Fruit fly (Drosophila melanogaster): ENCODE results near the gene bap.

bap gene

dm6 chr3R:21388564-21388963 lies at the start of gene bap:
TSS of gene bap (plus strand) at chr3R:21388880.
- no peak for TF ChIP-seq noc (tag; optimal IDR thresholded peaks at IDR 0.05)

DNA sequence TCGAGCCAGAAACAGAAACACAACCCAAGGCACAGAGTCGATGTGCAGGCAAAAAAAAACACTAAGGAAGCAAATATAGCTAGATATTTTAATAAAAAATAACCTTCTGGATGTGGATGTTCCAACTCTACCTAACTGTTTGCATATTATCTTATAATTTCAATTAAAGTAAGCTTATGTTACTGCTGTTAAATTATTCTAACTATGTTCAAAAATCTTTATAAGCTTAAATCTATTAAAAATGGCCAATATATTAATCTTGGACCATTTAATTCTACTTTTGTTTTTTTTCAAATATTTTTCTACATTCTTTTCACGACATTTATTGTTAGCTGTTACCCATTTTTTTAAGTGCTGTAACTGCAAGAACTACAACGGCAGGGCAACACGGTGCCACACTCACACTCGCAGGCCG lies 49.7 kb upstream of the bap start:
- TF ChIP-seq noc (tag; optimal IDR thresholded peaks at IDR 0.05): no peak

- no peak for TF ChIP-seq noc (tag; optimal IDR thresholded peaks at IDR 0.05)
These were observed 49.0 kb upstream of the bap start for dm6 chr3R:21339448-21340268.

DNA sequence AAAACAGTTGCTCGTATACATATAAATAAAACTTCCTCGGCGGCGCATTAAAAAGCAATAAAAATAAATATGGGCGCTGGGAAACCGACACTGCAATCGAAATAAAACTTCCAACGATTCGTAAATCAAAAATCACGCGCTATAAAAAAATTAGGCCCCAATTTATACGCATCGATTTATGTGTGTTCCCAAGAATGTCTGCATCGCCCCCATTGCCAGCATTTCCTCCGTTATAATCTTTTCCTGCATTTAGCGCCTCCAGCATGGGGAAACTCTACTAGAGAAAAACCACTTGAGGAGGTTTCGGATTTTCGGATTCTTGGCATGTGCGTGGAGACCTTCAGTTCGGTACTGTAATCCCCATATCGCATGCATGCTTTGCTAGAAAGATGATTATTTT lies 45.5 kb upstream of the bap start:
- no peak for TF ChIP-seq noc (tag; optimal IDR thresholded peaks at IDR 0.05)

DNA sequence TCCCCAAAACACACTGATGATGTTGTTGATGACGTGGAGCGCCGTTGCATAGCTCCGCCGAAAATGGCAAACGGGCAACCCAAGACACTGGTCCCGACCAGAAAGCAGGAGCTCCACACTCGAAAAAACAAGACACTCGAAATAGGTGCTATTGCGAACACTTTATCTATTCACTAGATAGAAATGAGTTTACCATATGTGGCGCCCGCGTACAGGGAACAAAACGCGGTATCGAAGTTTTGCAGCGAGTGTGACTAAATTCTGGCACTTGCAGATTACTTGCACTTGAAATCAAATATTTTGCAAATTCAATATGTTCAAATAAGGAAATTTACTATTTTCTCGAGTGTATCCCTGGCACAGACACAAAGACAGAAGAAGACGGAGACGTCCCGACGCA lies 43.7 kb upstream of the bap start:
- no peak for TF ChIP-seq noc (tag; optimal IDR thresholded peaks at IDR 0.05)

- TF ChIP-seq noc (tag; optimal IDR thresholded peaks at IDR 0.05): no peak
These were observed 41.5 kb upstream of the bap start for dm6 chr3R:21347023-21347814.

- no peak for TF ChIP-seq noc (tag; optimal IDR thresholded peaks at IDR 0.05)
These were observed 40.9 kb upstream of the bap start for dm6 chr3R:21347815-21348186.

DNA sequence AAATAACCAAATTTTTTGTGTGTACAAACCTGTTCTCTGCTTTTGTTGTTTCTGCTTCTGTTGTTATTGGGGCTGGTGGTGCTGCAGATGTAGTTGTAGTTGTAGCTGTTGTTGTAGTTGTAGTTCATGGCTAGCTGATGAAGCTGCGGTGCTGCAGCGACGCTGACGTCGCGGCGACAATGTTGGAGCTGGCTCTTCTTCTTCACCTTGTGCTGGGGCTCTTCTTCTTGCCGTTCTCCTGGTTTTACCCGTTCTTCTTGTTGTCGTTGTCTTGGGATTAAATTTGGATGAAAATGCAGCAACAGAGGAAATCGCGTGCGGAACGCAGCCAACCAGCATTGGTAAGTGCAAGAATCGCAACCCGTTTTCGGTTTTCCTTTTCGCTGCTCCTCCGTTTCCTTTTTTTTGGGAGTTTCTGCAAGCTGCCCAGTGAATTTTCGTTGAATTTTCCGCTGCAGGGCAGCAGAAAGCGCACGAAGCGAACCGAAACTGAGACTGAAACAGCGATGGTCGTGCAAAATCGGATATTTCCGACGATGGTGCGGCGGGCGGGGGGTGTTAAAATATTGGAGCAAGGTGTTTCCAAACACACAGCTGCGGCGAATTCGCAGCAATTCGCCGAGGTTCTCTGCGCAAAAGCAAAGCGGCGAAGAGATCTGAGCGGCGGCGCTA lies 40.2 kb upstream of the bap start:
- no peak for TF ChIP-seq noc (tag; optimal IDR thresholded peaks at IDR 0.05)

DNA sequence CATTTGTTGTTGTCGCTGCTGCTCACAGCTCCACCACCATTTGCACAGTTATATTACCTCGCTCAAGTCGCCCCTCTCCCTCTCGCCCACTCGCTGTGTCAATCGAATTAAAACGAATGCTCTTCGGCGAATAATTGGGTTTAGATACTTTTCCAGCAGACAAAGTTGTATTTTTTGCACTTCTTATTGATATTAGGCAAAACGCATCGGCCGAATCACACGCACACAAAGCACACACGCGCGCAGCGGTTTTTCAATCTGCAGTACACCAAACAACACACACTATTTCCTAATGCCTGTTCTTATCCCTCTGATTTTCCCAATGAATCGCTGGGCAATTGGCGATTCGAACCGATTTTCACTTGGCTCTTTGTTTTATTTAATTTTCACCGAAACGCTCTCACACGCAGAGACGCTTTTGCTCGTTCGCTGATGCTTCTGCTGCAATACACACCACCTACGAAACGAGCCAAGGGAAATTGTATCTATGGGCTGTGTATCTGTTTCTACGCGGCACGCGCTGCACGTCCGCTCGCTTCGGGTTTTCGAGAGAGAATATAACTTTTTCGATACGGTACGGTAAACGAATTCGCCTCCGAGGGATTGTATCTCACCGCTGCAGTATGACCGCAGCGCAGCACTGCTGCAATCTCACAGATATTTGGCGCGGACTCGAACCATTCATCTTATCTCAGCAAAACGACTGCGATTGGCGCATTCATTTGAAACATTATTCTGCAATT lies 39.5 kb upstream of the bap start, which contains the start of gene aus:
Gene aus, minus strand, starts transcription at position 563 of the 743 bp plus-strand sequence.
- TF ChIP-seq noc (tag; optimal IDR thresholded peaks at IDR 0.05): peak; percentile 13

DNA sequence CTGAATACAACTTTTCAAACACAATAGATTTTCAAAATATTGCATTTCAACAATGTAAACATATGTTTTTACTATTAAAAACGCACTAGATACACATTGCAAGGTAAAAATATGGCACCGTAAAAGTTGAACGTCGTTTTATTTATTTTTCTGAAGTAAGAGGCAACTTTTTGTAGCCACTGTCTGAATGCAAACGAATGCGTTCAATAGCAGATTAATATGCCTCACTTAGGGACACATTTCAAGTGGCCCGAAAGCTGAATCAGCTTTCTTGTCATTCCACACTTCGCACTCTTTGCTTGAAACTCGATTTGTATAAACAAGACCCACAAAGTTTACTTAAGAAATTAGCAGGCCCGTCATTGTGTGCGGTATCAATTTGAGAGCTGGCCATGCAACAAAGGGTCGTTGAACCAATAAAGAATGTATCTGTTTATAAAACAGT lies 38.8 kb upstream of the bap start:
- no peak for TF ChIP-seq noc (tag; optimal IDR thresholded peaks at IDR 0.05)

DNA sequence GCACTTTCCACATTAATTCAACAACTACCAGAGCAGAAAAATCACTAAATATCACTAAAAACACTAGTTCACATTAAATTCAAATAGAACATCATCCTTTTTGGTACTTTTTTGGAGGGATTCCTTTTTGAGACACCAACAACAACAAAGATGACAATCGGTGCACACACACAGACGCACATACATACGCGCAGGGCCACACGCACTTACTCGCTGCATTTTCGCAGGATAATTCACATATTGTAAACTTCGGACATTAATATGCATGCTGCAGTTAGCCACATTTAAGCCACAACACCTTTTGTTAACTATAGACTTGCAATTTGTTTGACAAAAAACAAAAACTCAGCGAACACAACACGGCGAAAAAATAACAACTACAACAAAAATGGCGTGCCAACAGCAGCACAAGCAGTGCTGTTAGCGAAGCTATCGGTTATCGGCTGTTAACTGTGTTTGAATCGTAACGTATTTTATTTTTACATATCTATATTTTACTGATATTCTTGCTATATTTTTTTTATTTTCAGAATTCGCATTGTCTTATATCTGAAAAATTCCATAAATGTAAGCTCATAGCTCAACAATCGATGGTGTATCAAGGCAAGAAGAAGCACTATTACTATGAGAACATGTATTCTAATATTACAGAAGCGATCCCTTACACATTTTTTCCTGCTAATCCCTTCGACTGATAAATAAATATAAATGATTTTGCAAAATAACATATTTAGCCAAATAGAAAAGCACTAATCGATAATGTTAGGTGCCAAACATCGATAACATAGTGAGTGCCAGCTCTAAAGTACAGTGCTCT lies 29.1 kb upstream of the bap start:
- TF ChIP-seq noc (tag; optimal IDR thresholded peaks at IDR 0.05): no peak

DNA sequence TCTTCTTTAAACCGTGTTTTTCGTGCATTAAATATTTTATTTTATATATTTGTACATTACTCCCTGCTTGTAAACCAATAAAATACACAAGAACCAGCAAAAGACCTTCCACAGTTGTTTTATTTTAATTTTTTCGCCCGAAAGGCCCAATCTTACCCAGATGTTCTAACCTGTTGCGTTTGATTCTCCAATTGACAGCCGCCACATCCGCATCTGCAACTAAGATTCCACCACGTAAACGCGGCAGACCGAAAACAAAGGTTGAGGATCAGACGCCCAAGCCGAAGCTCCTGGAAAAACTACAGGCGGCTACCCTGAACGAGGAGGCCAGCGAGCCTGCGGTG lies 28.5 kb upstream of the bap start:
- TF ChIP-seq noc (tag; optimal IDR thresholded peaks at IDR 0.05): no peak

dm6 chr3R:21365262-21365661 lies 23.4 kb upstream of the bap start:
- TF ChIP-seq noc (tag; optimal IDR thresholded peaks at IDR 0.05): peak; percentile 96

dm6 chr3R:21368444-21368843 lies 20.2 kb upstream of the bap start:
- no peak for TF ChIP-seq noc (tag; optimal IDR thresholded peaks at IDR 0.05)
